Worm (Caenorhabditis elegans) whole organism, young adult: ENCODE results near the gene F44B9.8.
A peak's percentile ranks its signal among the peaks of the same experiment; 100 is the strongest.

Experiments
- B0035.1 ChIP-seq: sonication (generic microtip); optimal IDR thresholded peaks from 2 replicates; lab custom pipeline; 2016; ENCODE audit warnings: missing genetic modification characterization, mild to moderate bottlenecking, missing compliant biosample characterization, missing genotype, missing genetic modification reagents
- C06A6.2 ChIP-seq: fragments of 200-800 bp; sonication (Bioruptor generic); conservative IDR thresholded peaks from 2 replicates; pipeline ENCODE4 v1.3.6; 2022; ENCODE audit warnings: missing genetic modification characterization, missing compliant biosample characterization
- F22D6.2 ChIP-seq: sonication (generic microtip); optimal IDR thresholded peaks from 2 replicates; lab custom pipeline; 2016; ENCODE audit warnings: mild to moderate bottlenecking, missing genetic modification characterization, missing compliant biosample characterization
- F57A8.1 ChIP-seq: fragments of 200-800 bp; sonication (Bioruptor generic); optimal IDR thresholded peaks from 2 replicates; lab custom pipeline; 2018; ENCODE audit warnings: mild to moderate bottlenecking, missing genetic modification characterization, moderate library complexity, missing compliant biosample characterization
- K12H6.12 ChIP-seq: fragments of 200-800 bp; sonication (Bioruptor generic); optimal IDR thresholded peaks from 2 replicates; lab custom pipeline; 2018; ENCODE audit warnings: mild to moderate bottlenecking, missing genetic modification characterization, missing compliant biosample characterization
- Y95B8A.8 ChIP-seq: fragments of 200-800 bp; sonication (Bioruptor generic); IDR thresholded peaks from 2 replicates; pipeline ENCODE4 v1.3.6; 2022; ENCODE audit warnings: missing genetic modification reagents, missing genetic modification characterization, missing compliant biosample characterization
- athp-1 ChIP-seq: sonication (generic microtip); optimal IDR thresholded peaks from 2 replicates; lab custom pipeline; 2017; ENCODE audit warnings: mild to moderate bottlenecking, missing genetic modification characterization, missing compliant biosample characterization
- attf-3 ChIP-seq: fragments of 200-800 bp; sonication (Bioruptor generic); conservative IDR thresholded peaks from 2 replicates; pipeline ENCODE4 v1.3.6; 2022; ENCODE audit warnings: missing genetic modification reagents, missing genetic modification characterization, missing compliant biosample characterization
- cebp-2 ChIP-seq: fragments of 200-800 bp; sonication (Bioruptor generic); IDR thresholded peaks from 2 replicates; pipeline ENCODE4 v1.3.6; 2022; ENCODE audit warnings: missing genetic modification characterization, missing compliant biosample characterization
- ceh-91 ChIP-seq: fragments of 200-800 bp; sonication (Bioruptor generic); IDR thresholded peaks from 2 replicates; pipeline ENCODE4 v1.3.6; 2022; ENCODE audit warnings: missing genetic modification reagents, missing genetic modification characterization, missing compliant biosample characterization
- chd-7 ChIP-seq: sonication (generic microtip); optimal IDR thresholded peaks from 2 replicates; lab custom pipeline; 2016; ENCODE audit warnings: mild to moderate bottlenecking, missing genetic modification characterization, moderate library complexity, missing compliant biosample characterization
- dpff-1 ChIP-seq: sonication (generic microtip); optimal IDR thresholded peaks from 2 replicates; lab custom pipeline; 2017; ENCODE audit warnings: mild to moderate bottlenecking, missing genetic modification characterization, missing compliant biosample characterization
- egl-18 ChIP-seq: fragments of 200-800 bp; sonication (Bioruptor generic); IDR thresholded peaks from 2 replicates; pipeline ENCODE4 v1.3.6; 2022; ENCODE audit warnings: missing genetic modification reagents, missing genetic modification characterization, missing compliant biosample characterization
- egl-44 ChIP-seq: fragments of 200-800 bp; sonication (Bioruptor generic); IDR thresholded peaks from 2 replicates; pipeline ENCODE4 v1.3.6; 2022; ENCODE audit warnings: missing genetic modification reagents, missing genetic modification characterization, missing compliant biosample characterization
- him-1 ChIP-seq: sonication (generic microtip); optimal IDR thresholded peaks from 2 replicates; lab custom pipeline; 2016; ENCODE audit warnings: missing genotype, missing genetic modification reagents, missing genetic modification characterization, missing compliant biosample characterization
- hrde-1 ChIP-seq: sonication (generic microtip); optimal IDR thresholded peaks from 2 replicates; lab custom pipeline; 2016; ENCODE audit warnings: missing genetic modification characterization, mild to moderate bottlenecking, missing compliant biosample characterization, moderate library complexity, missing genotype, missing genetic modification reagents, borderline replicate concordance
- lag-1 ChIP-seq: fragments of 200-800 bp; sonication (Bioruptor generic); IDR thresholded peaks from 2 replicates; pipeline ENCODE4 v1.3.6; 2022; ENCODE audit warnings: missing genetic modification reagents, missing genetic modification characterization, missing compliant biosample characterization
- let-607 ChIP-seq, 2 experiments: fragments of 200-800 bp in 1 of 2; sonication (Bioruptor generic) in 1 of 2; sonication (generic microtip) in 1 of 2; optimal IDR thresholded peaks; 2 replicates each; lab custom pipeline; 2016 to 2018; ENCODE audit warnings: mild to moderate bottlenecking in 2 of 2, missing compliant biosample characterization in 2 of 2, missing genetic modification characterization in 2 of 2, moderate library complexity in 2 of 2, missing genotype in 1 of 2
- lin-40 ChIP-seq: sonication (generic microtip); optimal IDR thresholded peaks from 2 replicates; lab custom pipeline; 2016; ENCODE audit warnings: missing genetic modification characterization, mild to moderate bottlenecking, missing compliant biosample characterization, missing genotype, missing genetic modification reagents
- lin-54 ChIP-seq: fragments of 200-800 bp; sonication (Bioruptor generic); optimal IDR thresholded peaks from 2 replicates; lab custom pipeline; 2018; ENCODE audit warnings: mild to moderate bottlenecking, missing genetic modification characterization, missing compliant biosample characterization
- lsl-1 ChIP-seq: fragments of 200-800 bp; sonication (Bioruptor generic); optimal IDR thresholded peaks from 2 replicates; lab custom pipeline; 2018; ENCODE audit warnings: mild to moderate bottlenecking, missing genetic modification characterization, moderate library complexity, missing compliant biosample characterization
- madf-6 ChIP-seq: fragments of 200-800 bp; sonication (Bioruptor generic); IDR thresholded peaks from 2 replicates; pipeline ENCODE4 v1.3.6; 2022; ENCODE audit warnings: missing genetic modification reagents, missing genetic modification characterization, missing compliant biosample characterization
- madf-8 ChIP-seq: fragments of 200-800 bp; sonication (Bioruptor generic); conservative IDR thresholded peaks from 2 replicates; pipeline ENCODE4 v1.3.6; 2022; ENCODE audit warnings: missing genetic modification reagents, missing genetic modification characterization, missing compliant biosample characterization
- mcd-1 ChIP-seq: fragments of 200-800 bp; sonication (Bioruptor generic); IDR thresholded peaks from 2 replicates; pipeline ENCODE4 v1.3.6; 2022; ENCODE audit warnings: missing genetic modification reagents, missing genetic modification characterization, missing compliant biosample characterization
- nfya-2 ChIP-seq: fragments of 200-800 bp; sonication (Bioruptor generic); IDR thresholded peaks from 2 replicates; pipeline ENCODE4 v1.3.6; 2022; ENCODE audit warnings: missing genetic modification reagents, missing genetic modification characterization, missing compliant biosample characterization
- nhr-120 ChIP-seq: fragments of 200-800 bp; sonication (Bioruptor generic); IDR thresholded peaks from 2 replicates; pipeline ENCODE4 v1.3.6; 2022; ENCODE audit warnings: missing genetic modification characterization, missing compliant biosample characterization
- nhr-27 ChIP-seq: fragments of 200-800 bp; sonication (Bioruptor generic); optimal IDR thresholded peaks from 2 replicates; lab custom pipeline; 2018; ENCODE audit warnings: mild to moderate bottlenecking, missing genetic modification characterization, moderate library complexity, missing compliant biosample characterization
- nhr-80 ChIP-seq: sonication (generic microtip); optimal IDR thresholded peaks from 2 replicates; lab custom pipeline; 2016; ENCODE audit warnings: missing genetic modification characterization, missing compliant biosample characterization
- sea-2 ChIP-seq: fragments of 200-800 bp; sonication (Bioruptor generic); IDR thresholded peaks from 2 replicates; pipeline ENCODE4 v1.3.6; 2022; ENCODE audit warnings: missing genetic modification characterization, missing compliant biosample characterization
- snpc-3.4 ChIP-seq: sonication (generic microtip); optimal IDR thresholded peaks from 2 replicates; lab custom pipeline; 2017; ENCODE audit warnings: missing genetic modification characterization, mild to moderate bottlenecking, missing compliant biosample characterization, antibody characterized with exemption, moderate library complexity, missing genotype, missing genetic modification reagents
- unc-130 ChIP-seq: sonication (generic microtip); optimal IDR thresholded peaks from 2 replicates; lab custom pipeline; 2016; ENCODE audit warnings: missing genetic modification reagents, missing genetic modification characterization, missing compliant biosample characterization
- unc-62 ChIP-seq: fragments of 150-350 bp; optimal IDR thresholded peaks from 2 replicates; lab custom pipeline; 2014; ENCODE audit warnings: missing biosample characterization, missing genetic modification reagents, missing genetic modification characterization
- ztf-18 ChIP-seq: sonication (generic microtip); optimal IDR thresholded peaks from 2 replicates; lab custom pipeline; 2016; ENCODE audit warnings: missing genotype, mild to moderate bottlenecking, missing genetic modification characterization, missing compliant biosample characterization
- ztf-25 ChIP-seq: fragments of 200-800 bp; sonication (Bioruptor generic); IDR thresholded peaks from 2 replicates; pipeline ENCODE4 v1.3.6; 2022; ENCODE audit warnings: missing genetic modification reagents, missing genetic modification characterization, missing compliant biosample characterization

The F44B9.8 gene

DNA sequence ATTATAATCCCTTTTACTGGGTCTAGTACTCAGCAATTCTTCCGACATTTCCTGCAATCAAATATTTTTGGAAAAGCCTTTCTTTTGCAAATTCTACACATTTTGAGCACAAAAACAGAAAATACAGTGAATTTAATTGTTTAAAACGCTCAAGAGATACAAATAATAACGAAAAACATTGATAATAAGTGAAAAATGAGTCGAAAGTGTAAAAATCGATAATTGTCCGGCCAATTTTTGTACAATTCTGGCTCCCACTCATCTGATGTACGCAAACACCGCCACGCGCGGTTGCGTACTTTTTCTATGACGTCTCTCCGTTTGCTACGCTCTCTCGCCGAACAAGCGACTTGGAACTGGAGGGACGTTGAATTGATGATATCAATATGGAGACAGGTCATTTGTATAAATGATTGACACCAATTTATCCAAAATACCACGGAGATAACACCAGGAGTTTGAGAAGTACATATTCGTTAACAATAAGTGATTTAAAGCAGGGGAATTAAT lies 8.6 kb downstream of the F44B9.8 start, which contains the start of gene lin-36 (continued):
- TF ChIP-seq ceh-91 (GFP tag; lab: Robert Waterston, UW): peak; percentile 28; the same call in 1 of the 2 replicates
- TF ChIP-seq F57A8.1: no peak
- no peak for TF ChIP-seq egl-44
- TF ChIP-seq madf-6: peak; percentile 38; the same call in 1 of the 2 replicates
- TF ChIP-seq mcd-1 (GFP tag; lab: Robert Waterston, UW): peak; percentile 68
- TF ChIP-seq attf-3: 0 out of 2 replicates have a peak, but pooled peaks have one; percentile 39
- no peak for TF ChIP-seq Y95B8A.8

DNA sequence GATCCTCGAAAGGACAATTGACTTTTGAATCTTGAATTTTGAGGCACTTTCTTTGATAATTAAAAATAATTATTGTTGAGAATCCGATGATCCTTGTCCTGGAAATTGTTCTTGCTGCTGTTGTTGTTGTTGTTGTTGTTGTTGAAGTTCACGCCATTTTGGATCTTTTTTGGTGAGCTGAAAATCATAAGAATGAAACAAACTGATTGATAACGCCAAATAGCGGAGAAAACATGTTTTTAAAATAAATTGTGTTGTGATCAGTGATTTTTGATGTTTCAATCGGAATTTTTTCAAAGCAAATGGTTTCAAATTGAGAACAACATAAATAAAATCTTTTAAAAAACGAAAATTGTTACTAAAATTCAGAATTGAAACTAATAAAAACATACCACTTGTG lies 12.4 kb downstream of the F44B9.8 start:
- TF ChIP-seq snpc-3.4 (tag; lab: Kevin White, UChicago) (no peak), K12H6.12 (no peak), madf-8 (GFP tag; lab: Robert Waterston, UW) (no peak), B0035.1 (tag; lab: Kevin White, UChicago) (no peak), lin-40 (tag; lab: Kevin White, UChicago) (no peak), sea-2 (GFP tag; lab: Robert Waterston, UW) (no peak), F22D6.2 (tag; lab: Kevin White, UChicago) (no peak), egl-18 (GFP tag; lab: Robert Waterston, UW) (no peak), nhr-80 (tag; lab: Kevin White, UChicago) (no peak), let-607 (tag; optimal IDR thresholded peaks at IDR 0.05; lab: Kevin White, UChicago) (no peak), nhr-27 (no peak), C06A6.2 (GFP tag; lab: Robert Waterston, UW) (no peak)
- TF ChIP-seq, all 124 proteins: peak for 0

DNA sequence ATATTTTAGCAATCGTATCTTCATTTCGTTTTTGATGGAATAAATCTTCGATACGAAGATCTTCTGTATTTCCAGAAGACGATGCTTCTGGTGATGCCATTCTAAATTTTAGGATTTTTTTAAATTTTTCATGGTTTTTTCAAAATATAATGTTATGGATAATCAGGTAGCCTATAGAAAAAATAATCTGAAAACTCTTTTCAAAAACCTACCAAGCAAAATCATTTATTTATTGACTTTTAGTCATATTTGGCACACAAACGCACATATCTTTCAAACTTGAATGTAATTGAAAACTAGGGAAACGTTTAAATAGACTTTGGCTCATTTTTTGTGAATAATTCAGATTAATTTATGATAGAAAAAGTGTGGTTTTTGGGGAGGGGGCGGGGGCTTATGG lies 13.0 kb downstream of the F44B9.8 start, which contains the start of gene F44B9.5:
Gene F44B9.5, minus strand, starts transcription at position 101 of the 400 bp plus-strand sequence.
- no peak for TF ChIP-seq egl-44
- TF ChIP-seq lag-1 (GFP tag; lab: Robert Waterston, UW): no peak
- no peak for TF ChIP-seq ztf-18 (tag; lab: Kevin White, UChicago)
- TF ChIP-seq ztf-25 (GFP tag; lab: Robert Waterston, UW): no peak

DNA sequence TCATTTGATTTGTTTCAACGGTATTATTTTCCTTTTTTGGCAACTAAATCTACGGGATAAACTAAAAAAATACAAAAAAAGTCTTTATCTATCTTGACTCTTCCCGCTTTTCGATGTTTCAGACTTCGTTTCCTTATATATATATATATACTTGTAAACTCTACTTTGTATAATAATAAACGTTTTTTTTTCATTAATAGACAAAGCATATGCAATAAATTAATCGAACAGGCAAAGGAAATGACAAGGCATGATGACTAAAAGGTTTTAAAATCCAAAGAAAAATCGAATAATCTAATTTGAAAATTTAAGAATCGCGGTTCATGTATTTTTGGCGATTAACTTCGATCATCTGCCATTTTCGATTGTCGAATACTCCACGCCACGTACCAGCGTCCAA lies 15.9 kb downstream of the F44B9.8 start:
- TF ChIP-seq him-1 (tag; lab: Kevin White, UChicago): peak; percentile 91
- peak; percentile 31 for TF ChIP-seq athp-1 (tag; lab: Kevin White, UChicago)
- TF ChIP-seq nfya-2 (GFP tag; lab: Robert Waterston, UW): no peak
- no peak for TF ChIP-seq dpff-1 (tag; lab: Kevin White, UChicago)
- peak; percentile 25 for TF ChIP-seq hrde-1 (tag; lab: Kevin White, UChicago)
- no peak for TF ChIP-seq lin-54 (GFP tag; lab: Kevin White, UChicago)
- no peak for TF ChIP-seq cebp-2
- TF ChIP-seq chd-7 (tag; lab: Kevin White, UChicago): no peak
- no peak for TF ChIP-seq unc-62
- no peak for TF ChIP-seq nhr-120 (GFP tag; lab: Robert Waterston, UW)
- no peak for TF ChIP-seq lsl-1 (GFP tag; lab: Kevin White, UChicago)
- peak; percentile 3 for TF ChIP-seq unc-130
- 0 out of 2 replicates have a peak, but pooled peaks have one; percentile 23 for TF ChIP-seq madf-6
